Fruit fly (Drosophila melanogaster) whole organism, embryonic: ENCODE results near the gene CG45081.
A peak's percentile ranks its signal among the peaks of the same experiment; 100 is the strongest.

Experiments used
- CG13123 ChIP-seq: fragments of 200-800 bp; sonication (Bioruptor generic); optimal IDR thresholded peaks from 2 replicates; lab custom pipeline; 2016; ENCODE audit warnings: missing biosample characterization, missing genetic modification characterization
- CG15269 ChIP-seq: fragments of 200-800 bp; sonication (Bioruptor generic); optimal IDR thresholded peaks from 2 replicates; lab custom pipeline; 2018; ENCODE audit warnings: missing biosample characterization, mild to moderate bottlenecking, missing genetic modification characterization, moderate library complexity
- CG17612 ChIP-seq: fragments of 200-800 bp; sonication (Bioruptor generic); IDR thresholded peaks from 2 replicates; pipeline ENCODE4 v1.3.6; 2022; ENCODE audit warnings: missing biosample characterization, missing genetic modification characterization
- GATAe ChIP-seq: fragments of 200-800 bp; sonication (Bioruptor generic); conservative IDR thresholded peaks from 2 replicates; pipeline ENCODE4 v1.3.6; 2022; ENCODE audit warnings: missing biosample characterization, missing genetic modification characterization
- Mad ChIP-seq: fragments of 200-800 bp; sonication (Bioruptor generic); optimal IDR thresholded peaks from 2 replicates; lab custom pipeline; 2016; ENCODE audit warnings: missing biosample characterization, missing genetic modification characterization
- Optix ChIP-seq: fragments of 200-800 bp; sonication (Bioruptor generic); IDR thresholded peaks from 3 replicates; pipeline ENCODE4 v1.3.6; 2022; ENCODE audit warnings: missing biosample characterization, missing genetic modification characterization
- ftz-f1 ChIP-seq: fragments of 200-800 bp; sonication (Bioruptor generic); optimal IDR thresholded peaks from 2 replicates; lab custom pipeline; 2016; ENCODE audit warnings: missing biosample characterization, missing genetic modification characterization
- gce ChIP-seq: fragments of 200-800 bp; sonication (Bioruptor generic); IDR thresholded peaks from 3 replicates; pipeline ENCODE4 v1.3.6; 2022; ENCODE audit warnings: missing biosample characterization, missing genetic modification characterization
- ken ChIP-seq: fragments of 200-800 bp; sonication (Bioruptor generic); IDR thresholded peaks from 3 replicates; pipeline ENCODE4 v1.3.6; 2022; ENCODE audit warnings: missing biosample characterization, missing genetic modification characterization
- nerfin-1 ChIP-seq: fragments of 200-800 bp; sonication (Bioruptor generic); optimal IDR thresholded peaks from 3 replicates; lab custom pipeline; 2019; ENCODE audit warnings: missing biosample characterization, mild to moderate bottlenecking, missing genetic modification characterization, moderate library complexity

DNA sequence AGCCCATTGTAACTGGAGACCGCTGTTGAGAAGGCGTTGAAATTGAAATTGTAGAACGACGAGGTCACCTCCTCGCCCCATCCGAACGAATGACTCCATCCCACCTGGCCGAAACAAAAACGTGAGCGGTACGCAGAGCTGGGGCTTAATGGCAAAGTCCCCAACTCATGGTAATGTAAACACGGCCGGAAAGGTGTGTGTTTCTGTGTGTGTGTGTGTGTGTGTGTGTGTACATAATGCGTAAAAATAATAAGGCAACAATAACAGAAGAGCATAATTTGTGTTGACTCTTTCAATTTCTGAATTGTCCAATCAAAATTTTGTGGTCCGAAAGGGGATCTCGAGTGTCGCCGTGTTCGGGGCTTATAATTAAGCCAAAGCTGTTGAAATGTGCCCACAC lies 44.4 kb upstream of the CG45081 start:
- no peak for TF ChIP-seq CG17612
- TF ChIP-seq CG15269 (tag; lab: Kevin White, UChicago) = no peak
- TF ChIP-seq ken (GFP tag; lab: Robert Waterston, UW) = no peak
- TF ChIP-seq ftz-f1 = no peak
- TF ChIP-seq Mad = no peak
- TF ChIP-seq gce (GFP tag; lab: Robert Waterston, UW) = 0 out of 3 replicates have a peak, but pooled peaks have one; percentile 24
- no peak for TF ChIP-seq CG13123 (GFP tag; lab: Kevin White, UChicago)
- no peak for TF ChIP-seq Optix (GFP tag; lab: Robert Waterston, UW)
- no peak for TF ChIP-seq GATAe (GFP tag; lab: Robert Waterston, UW)
- TF ChIP-seq nerfin-1 = no peak
